Worm (Caenorhabditis elegans) whole organism, young adult: ENCODE data around the gene syp-1.

Experiments used
- B0336.3 ChIP-seq: fragments of 200-800 bp; sonication (Bioruptor generic); IDR thresholded peaks from 2 replicates; pipeline ENCODE4 v1.3.6; 2022; ENCODE audit warnings: missing genetic modification characterization, missing compliant biosample characterization
- C06A6.2 ChIP-seq: fragments of 200-800 bp; sonication (Bioruptor generic); conservative IDR thresholded peaks from 2 replicates; pipeline ENCODE4 v1.3.6; 2022; ENCODE audit warnings: missing genetic modification characterization, missing compliant biosample characterization
- C17E4.6 ChIP-seq: fragments of 200-800 bp; sonication (Bioruptor generic); IDR thresholded peaks from 2 replicates; pipeline ENCODE4 v1.3.6; 2022; ENCODE audit warnings: missing genetic modification reagents, missing genetic modification characterization, missing compliant biosample characterization
- D2030.7 ChIP-seq: fragments of 200-800 bp; sonication (Bioruptor generic); IDR thresholded peaks from 2 replicates; pipeline ENCODE4 v1.3.6; 2022; ENCODE audit warnings: missing genetic modification reagents, missing genetic modification characterization, missing compliant biosample characterization
- F23B12.7 ChIP-seq: sonication (generic microtip); optimal IDR thresholded peaks from 2 replicates; lab custom pipeline; 2017; ENCODE audit warnings: missing genetic modification characterization, mild to moderate bottlenecking, missing compliant biosample characterization, antibody characterized with exemption, moderate library complexity; ENCODE audit not compliant: insufficient read depth
- F37B4.10 ChIP-seq: fragments of 200-800 bp; sonication (Bioruptor generic); IDR thresholded peaks from 2 replicates; pipeline ENCODE4 v1.3.6; 2022; ENCODE audit warnings: missing genetic modification characterization, missing compliant biosample characterization
- F39B2.1 ChIP-seq: fragments of 200-800 bp; sonication (Bioruptor generic); IDR thresholded peaks from 2 replicates; pipeline ENCODE4 v1.3.6; 2022; ENCODE audit warnings: missing genetic modification reagents, missing genetic modification characterization, missing compliant biosample characterization
- F57A8.1 ChIP-seq: fragments of 200-800 bp; sonication (Bioruptor generic); optimal IDR thresholded peaks from 2 replicates; lab custom pipeline; 2018; ENCODE audit warnings: mild to moderate bottlenecking, missing genetic modification characterization, moderate library complexity, missing compliant biosample characterization
- T07F8.4 ChIP-seq: sonication (generic microtip); optimal IDR thresholded peaks from 2 replicates; lab custom pipeline; 2016; ENCODE audit warnings: mild to moderate bottlenecking, missing genetic modification characterization, moderate library complexity, missing compliant biosample characterization
- Y53F4B.3 ChIP-seq: fragments of 200-800 bp; sonication (Bioruptor generic); IDR thresholded peaks from 2 replicates; pipeline ENCODE4 v1.3.6; 2022; ENCODE audit warnings: missing genetic modification reagents, missing genetic modification characterization, missing compliant biosample characterization
- Y53G8AR.9 ChIP-seq: fragments of 200-800 bp; sonication (Bioruptor generic); conservative IDR thresholded peaks from 2 replicates; pipeline ENCODE4 v1.3.6; 2022; ENCODE audit warnings: missing genetic modification reagents, missing genetic modification characterization, missing compliant biosample characterization
- atf-7 ChIP-seq: sonication (generic microtip); optimal IDR thresholded peaks from 2 replicates; lab custom pipeline; 2017; ENCODE audit warnings: mild to moderate bottlenecking, missing genetic modification characterization, missing compliant biosample characterization
- bed-2 ChIP-seq: fragments of 200-800 bp; sonication (Bioruptor generic); IDR thresholded peaks from 2 replicates; pipeline ENCODE4 v1.3.6; 2022; ENCODE audit warnings: missing genetic modification reagents, missing genetic modification characterization, missing compliant biosample characterization
- ceh-100 ChIP-seq: fragments of 200-800 bp; sonication (Bioruptor generic); IDR thresholded peaks from 2 replicates; pipeline ENCODE4 v1.3.6; 2022; ENCODE audit warnings: missing genetic modification reagents, missing genetic modification characterization, missing compliant biosample characterization
- ceh-79 ChIP-seq: sonication (generic microtip); optimal IDR thresholded peaks from 2 replicates; lab custom pipeline; 2017; ENCODE audit warnings: mild to moderate bottlenecking, missing genetic modification characterization, missing compliant biosample characterization
- ceh-91 ChIP-seq: fragments of 200-800 bp; sonication (Bioruptor generic); IDR thresholded peaks from 2 replicates; pipeline ENCODE4 v1.3.6; 2022; ENCODE audit warnings: missing genetic modification reagents, missing genetic modification characterization, missing compliant biosample characterization
- chd-7 ChIP-seq: sonication (generic microtip); optimal IDR thresholded peaks from 2 replicates; lab custom pipeline; 2016; ENCODE audit warnings: mild to moderate bottlenecking, missing genetic modification characterization, moderate library complexity, missing compliant biosample characterization
- die-1 ChIP-seq: sonication (generic microtip); optimal IDR thresholded peaks from 2 replicates; lab custom pipeline; 2016; ENCODE audit warnings: missing genotype, mild to moderate bottlenecking, missing genetic modification characterization, missing compliant biosample characterization
- efl-1 ChIP-seq: fragments of 150-350 bp; optimal IDR thresholded peaks from 2 replicates; lab custom pipeline; 2014; ENCODE audit warnings: missing biosample characterization, missing genetic modification reagents, missing genetic modification characterization
- ets-4 ChIP-seq: fragments of 200-800 bp; sonication (Bioruptor generic); optimal IDR thresholded peaks from 2 replicates; lab custom pipeline; 2018; ENCODE audit warnings: mild to moderate bottlenecking, missing genetic modification characterization, missing compliant biosample characterization
- hlh-26 ChIP-seq: fragments of 200-800 bp; sonication (Bioruptor generic); conservative IDR thresholded peaks from 2 replicates; pipeline ENCODE4 v1.3.6; 2022; ENCODE audit warnings: missing genetic modification reagents, missing genetic modification characterization, missing compliant biosample characterization
- hmg-1.2 ChIP-seq: fragments of 200-800 bp; sonication (Bioruptor generic); IDR thresholded peaks from 2 replicates; pipeline ENCODE4 v1.3.6; 2022; ENCODE audit warnings: missing genetic modification reagents, missing genetic modification characterization, missing compliant biosample characterization
- hsf-1 ChIP-seq: fragments of 200-800 bp; sonication (Bioruptor generic); IDR thresholded peaks from 2 replicates; pipeline ENCODE4 v1.3.6; 2022; ENCODE audit warnings: missing genetic modification reagents, missing genetic modification characterization, missing compliant biosample characterization
- lag-1 ChIP-seq: fragments of 200-800 bp; sonication (Bioruptor generic); IDR thresholded peaks from 2 replicates; pipeline ENCODE4 v1.3.6; 2022; ENCODE audit warnings: missing genetic modification reagents, missing genetic modification characterization, missing compliant biosample characterization
- let-607 ChIP-seq, 2 experiments: fragments of 200-800 bp in 1 of 2; sonication (Bioruptor generic) in 1 of 2; sonication (generic microtip) in 1 of 2; optimal IDR thresholded peaks; 2 replicates each; lab custom pipeline; 2016 to 2018; ENCODE audit warnings: mild to moderate bottlenecking in 2 of 2, missing compliant biosample characterization in 2 of 2, missing genetic modification characterization in 2 of 2, moderate library complexity in 2 of 2, missing genotype in 1 of 2
- lin-40 ChIP-seq: sonication (generic microtip); optimal IDR thresholded peaks from 2 replicates; lab custom pipeline; 2016; ENCODE audit warnings: missing genetic modification characterization, mild to moderate bottlenecking, missing compliant biosample characterization, missing genotype, missing genetic modification reagents
- lir-1 ChIP-seq: fragments of 200-800 bp; sonication (Bioruptor generic); conservative IDR thresholded peaks from 2 replicates; pipeline ENCODE4 v1.3.6; 2022; ENCODE audit warnings: missing genetic modification reagents, missing genetic modification characterization, missing compliant biosample characterization
- madf-6 ChIP-seq: fragments of 200-800 bp; sonication (Bioruptor generic); IDR thresholded peaks from 2 replicates; pipeline ENCODE4 v1.3.6; 2022; ENCODE audit warnings: missing genetic modification reagents, missing genetic modification characterization, missing compliant biosample characterization
- mcd-1 ChIP-seq: fragments of 200-800 bp; sonication (Bioruptor generic); IDR thresholded peaks from 2 replicates; pipeline ENCODE4 v1.3.6; 2022; ENCODE audit warnings: missing genetic modification reagents, missing genetic modification characterization, missing compliant biosample characterization
- mel-28 ChIP-seq: sonication (generic microtip); optimal IDR thresholded peaks from 2 replicates; lab custom pipeline; 2016; ENCODE audit warnings: borderline replicate concordance, mild to moderate bottlenecking, missing genetic modification characterization, missing compliant biosample characterization
- nfyb-1 ChIP-seq: fragments of 200-800 bp; sonication (Bioruptor generic); IDR thresholded peaks from 2 replicates; pipeline ENCODE4 v1.3.6; 2022; ENCODE audit warnings: missing genetic modification reagents, missing genetic modification characterization, missing compliant biosample characterization
- nhr-120 ChIP-seq: fragments of 200-800 bp; sonication (Bioruptor generic); IDR thresholded peaks from 2 replicates; pipeline ENCODE4 v1.3.6; 2022; ENCODE audit warnings: missing genetic modification characterization, missing compliant biosample characterization
- nhr-179 ChIP-seq: sonication (generic microtip); optimal IDR thresholded peaks from 2 replicates; lab custom pipeline; 2016; ENCODE audit warnings: mild to moderate bottlenecking, missing genetic modification characterization, missing compliant biosample characterization
- nhr-90 ChIP-seq: sonication (generic microtip); optimal IDR thresholded peaks from 2 replicates; lab custom pipeline; 2016; ENCODE audit warnings: missing genotype, mild to moderate bottlenecking, missing genetic modification characterization, missing compliant biosample characterization
- pbrm-1 ChIP-seq: fragments of 200-800 bp; sonication (Bioruptor generic); IDR thresholded peaks from 2 replicates; pipeline ENCODE4 v1.3.6; 2022; ENCODE audit warnings: missing genetic modification reagents, missing genetic modification characterization, missing compliant biosample characterization
- rec-8 ChIP-seq, 2 experiments: sonication (generic microtip); optimal IDR thresholded peaks; 2 replicates each; lab custom pipeline; 2016; ENCODE audit warnings: mild to moderate bottlenecking in 2 of 2, missing genetic modification characterization in 2 of 2, missing genetic modification reagents in 2 of 2, missing genotype in 2 of 2, missing biosample characterization in 1 of 2, missing compliant biosample characterization in 1 of 2, moderate library complexity in 1 of 2
- repo-1 ChIP-seq: sonication (generic microtip); optimal IDR thresholded peaks from 2 replicates; lab custom pipeline; 2017; ENCODE audit warnings: mild to moderate bottlenecking, missing genetic modification characterization, missing compliant biosample characterization
- sea-2 ChIP-seq: fragments of 200-800 bp; sonication (Bioruptor generic); IDR thresholded peaks from 2 replicates; pipeline ENCODE4 v1.3.6; 2022; ENCODE audit warnings: missing genetic modification characterization, missing compliant biosample characterization
- snpc-1.3 ChIP-seq: sonication (generic microtip); optimal IDR thresholded peaks from 2 replicates; lab custom pipeline; 2017; ENCODE audit warnings: missing genetic modification characterization, mild to moderate bottlenecking, missing compliant biosample characterization, antibody characterized with exemption, moderate library complexity, missing genotype, missing genetic modification reagents; ENCODE audit not compliant: insufficient read depth
- snpc-3.4 ChIP-seq: sonication (generic microtip); optimal IDR thresholded peaks from 2 replicates; lab custom pipeline; 2017; ENCODE audit warnings: missing genetic modification characterization, mild to moderate bottlenecking, missing compliant biosample characterization, antibody characterized with exemption, moderate library complexity, missing genotype, missing genetic modification reagents
- sptf-2 ChIP-seq: fragments of 200-800 bp; sonication (Bioruptor generic); optimal IDR thresholded peaks from 2 replicates; lab custom pipeline; 2018; ENCODE audit warnings: mild to moderate bottlenecking, missing genetic modification characterization, missing compliant biosample characterization
- tbx-9 ChIP-seq: sonication (generic microtip); optimal IDR thresholded peaks from 2 replicates; lab custom pipeline; 2016; ENCODE audit warnings: borderline replicate concordance, missing genetic modification characterization, inconsistent platforms, missing compliant biosample characterization
- unc-130 ChIP-seq: sonication (generic microtip); optimal IDR thresholded peaks from 2 replicates; lab custom pipeline; 2016; ENCODE audit warnings: missing genetic modification reagents, missing genetic modification characterization, missing compliant biosample characterization
- ztf-18 ChIP-seq: sonication (generic microtip); optimal IDR thresholded peaks from 2 replicates; lab custom pipeline; 2016; ENCODE audit warnings: missing genotype, mild to moderate bottlenecking, missing genetic modification characterization, missing compliant biosample characterization
- ztf-22 ChIP-seq: fragments of 200-800 bp; sonication (Bioruptor generic); optimal IDR thresholded peaks from 2 replicates; lab custom pipeline; 2018; ENCODE audit warnings: mild to moderate bottlenecking, missing genetic modification characterization, moderate library complexity, missing compliant biosample characterization
- ztf-26 ChIP-seq: sonication (generic microtip); optimal IDR thresholded peaks from 2 replicates; lab custom pipeline; 2017; ENCODE audit warnings: missing genetic modification characterization, missing compliant biosample characterization
- ztf-28 ChIP-seq: fragments of 200-800 bp; sonication (Bioruptor generic); IDR thresholded peaks from 2 replicates; pipeline ENCODE4 v1.3.6; 2022; ENCODE audit warnings: missing genetic modification reagents, missing genetic modification characterization, missing compliant biosample characterization
- ztf-3 ChIP-seq: fragments of 200-800 bp; sonication (Bioruptor generic); optimal IDR thresholded peaks from 2 replicates; lab custom pipeline; 2018; ENCODE audit warnings: mild to moderate bottlenecking, missing genetic modification characterization, missing compliant biosample characterization

The syp-1 gene

DNA sequence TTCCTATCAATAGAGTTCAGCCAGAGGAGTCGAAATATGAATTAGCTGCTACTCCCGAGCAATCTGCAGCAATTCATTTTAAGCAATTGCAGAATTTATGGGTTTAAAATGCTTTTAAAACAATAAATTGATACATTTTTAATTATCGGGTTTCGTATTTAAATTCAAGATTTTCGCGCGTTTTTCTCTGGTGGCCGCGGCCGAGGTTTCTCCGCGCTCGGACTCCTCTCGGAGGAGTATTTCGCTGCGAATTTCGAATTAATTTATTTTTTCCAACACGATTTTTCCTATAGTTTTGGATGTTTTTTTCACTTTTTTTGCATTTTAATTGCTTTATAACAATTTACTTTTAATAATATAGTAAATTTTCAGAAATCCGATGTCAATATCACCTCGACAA is 2.6 kb upstream of the syp-1 start, which contains the start of gene F13A7.14 (continued):
- no peak for TF ChIP-seq die-1 (tag; lab: Kevin White, UChicago)
- TF ChIP-seq ztf-28 (GFP tag; lab: Robert Waterston, UW), result no peak
- 0 out of 2 replicates have a peak, but pooled peaks have one; percentile 29 for TF ChIP-seq B0336.3
- TF ChIP-seq hlh-26 (GFP tag; lab: Robert Waterston, UW), result no peak
- TF ChIP-seq nhr-179 (tag; lab: Kevin White, UChicago), result no peak
- peak in 1 of 2 experiments; percentile 40 for TF ChIP-seq rec-8 (tag; optimal IDR thresholded peaks at IDR 0.05; lab: Kevin White, UChicago)
- TF ChIP-seq ztf-18 (tag; lab: Kevin White, UChicago), result no peak
- TF ChIP-seq lin-40 (tag; lab: Kevin White, UChicago), result no peak
- no peak for TF ChIP-seq hmg-1.2
- peak in 1 of 2 experiments; percentile 46 for TF ChIP-seq let-607 (tag; optimal IDR thresholded peaks at IDR 0.05; lab: Kevin White, UChicago)
- TF ChIP-seq ceh-91 (GFP tag; lab: Robert Waterston, UW), result peak; percentile 52
- TF ChIP-seq bed-2 (GFP tag; lab: Robert Waterston, UW), result peak; percentile 89
- TF ChIP-seq madf-6 (GFP tag; lab: Robert Waterston, UW), result peak; percentile 82
- TF ChIP-seq lir-1 (GFP tag; lab: Robert Waterston, UW), result peak; percentile 60
- TF ChIP-seq ztf-22 (GFP tag; lab: Kevin White, UChicago), result no peak
- TF ChIP-seq ztf-26, result peak; percentile 2
- peak; percentile 53 for TF ChIP-seq unc-130
- peak; percentile 73 for TF ChIP-seq efl-1 (GFP tag; lab: Kevin White, UChicago)
- peak; percentile 47 for TF ChIP-seq chd-7 (tag; lab: Kevin White, UChicago)
- TF ChIP-seq T07F8.4 (tag; lab: Kevin White, UChicago), result no peak
- TF ChIP-seq Y53F4B.3 (GFP tag; lab: Robert Waterston, UW), result no peak
- peak; percentile 54 for TF ChIP-seq D2030.7 (GFP tag; lab: Robert Waterston, UW)
- TF ChIP-seq F37B4.10 (GFP tag; lab: Robert Waterston, UW), result no peak
- TF ChIP-seq pbrm-1 (GFP tag; lab: Robert Waterston, UW), result no peak
- TF ChIP-seq snpc-1.3, result peak; percentile 39
- TF ChIP-seq ceh-100, result 0 out of 2 replicates have a peak, but pooled peaks have one; percentile 38
- no peak for TF ChIP-seq nfyb-1 (GFP tag; lab: Robert Waterston, UW)
- no peak for TF ChIP-seq sptf-2 (GFP tag; lab: Kevin White, UChicago)
- TF ChIP-seq F39B2.1, result no peak
- TF ChIP-seq ztf-3 (GFP tag; lab: Kevin White, UChicago), result no peak
- no peak for TF ChIP-seq hsf-1
- TF ChIP-seq nhr-120 (GFP tag; lab: Robert Waterston, UW), result no peak
- TF ChIP-seq atf-7, result no peak
- TF ChIP-seq tbx-9 (tag; lab: Kevin White, UChicago), result no peak
- TF ChIP-seq repo-1 (tag; lab: Kevin White, UChicago), result no peak
- TF ChIP-seq C06A6.2, result no peak; the same call in 1 of the 2 replicates
- TF ChIP-seq C17E4.6 (GFP tag; lab: Robert Waterston, UW), result no peak
- no peak for TF ChIP-seq mel-28 (tag; lab: Kevin White, UChicago)
- TF ChIP-seq mcd-1, result peak; percentile 86
- no peak for TF ChIP-seq nhr-90
- TF ChIP-seq sea-2 (GFP tag; lab: Robert Waterston, UW), result no peak
- no peak for TF ChIP-seq F57A8.1 (GFP tag; lab: Kevin White, UChicago)
- TF ChIP-seq lag-1 (GFP tag; lab: Robert Waterston, UW), result no peak
- TF ChIP-seq ceh-79 (tag; lab: Kevin White, UChicago), result no peak
- no peak for TF ChIP-seq ets-4
- TF ChIP-seq Y53G8AR.9, result no peak; the same call in 1 of the 2 replicates
- peak; percentile 31 for TF ChIP-seq snpc-3.4 (tag; lab: Kevin White, UChicago)
- TF ChIP-seq F23B12.7 (tag; lab: Kevin White, UChicago), result peak; percentile 30
